Worm (Caenorhabditis elegans) whole organism, L2 larva: ENCODE data around the gene acp-3.

Source experiments
- alr-1 ChIP-seq: fragments of 150-350 bp; optimal IDR thresholded peaks from 2 replicates; lab custom pipeline; 2014; ENCODE audit warnings: missing biosample characterization, missing genetic modification characterization
- aly-2 ChIP-seq: fragments of 150-350 bp; optimal IDR thresholded peaks from 2 replicates; lab custom pipeline; 2014; ENCODE audit warnings: missing biosample characterization, missing genetic modification characterization
- ceh-82 ChIP-seq: fragments of 150-350 bp; optimal IDR thresholded peaks from 2 replicates; lab custom pipeline; 2014; ENCODE audit warnings: missing biosample characterization, missing genetic modification characterization
- lin-13 ChIP-seq: fragments of 150-350 bp; optimal IDR thresholded peaks from 2 replicates; lab custom pipeline; 2014; ENCODE audit warnings: missing biosample characterization, missing genetic modification reagents, missing genetic modification characterization
- mdl-1 ChIP-seq, 2 experiments: fragments of 150-350 bp in 1 of 2; sonication (generic microtip) in 1 of 2; optimal IDR thresholded peaks; 2 replicates each; lab custom pipeline; 2017; ENCODE audit warnings: missing biosample characterization in 2 of 2, missing genetic modification characterization in 2 of 2
- nhr-11 ChIP-seq: fragments of 150-350 bp; optimal IDR thresholded peaks from 2 replicates; lab custom pipeline; 2014; ENCODE audit warnings: missing biosample characterization, missing genetic modification characterization
- nhr-25 ChIP-seq: fragments of 150-350 bp; sonication (generic microtip); optimal IDR thresholded peaks from 3 replicates; lab custom pipeline; 2014; ENCODE audit warnings: missing biosample characterization, missing genetic modification characterization
- nhr-77 ChIP-seq: fragments of 150-350 bp; optimal IDR thresholded peaks from 2 replicates; lab custom pipeline; 2014; ENCODE audit warnings: missing biosample characterization, missing genetic modification characterization
- peb-1 ChIP-seq: fragments of 150-350 bp; optimal IDR thresholded peaks from 2 replicates; lab custom pipeline; 2014; ENCODE audit warnings: missing biosample characterization, missing genetic modification characterization
- snpc-4 ChIP-seq: fragments of 150-350 bp; optimal IDR thresholded peaks from 2 replicates; lab custom pipeline; 2014; ENCODE audit warnings: missing biosample characterization, missing genetic modification characterization
- unc-39 ChIP-seq: fragments of 150-350 bp; optimal IDR thresholded peaks from 2 replicates; lab custom pipeline; 2014; ENCODE audit warnings: missing biosample characterization, missing genetic modification characterization
- unc-62 ChIP-seq: fragments of 150-350 bp; optimal IDR thresholded peaks from 2 replicates; lab custom pipeline; 2014; ENCODE audit warnings: missing biosample characterization, missing genetic modification reagents, missing genetic modification characterization
- zag-1 ChIP-seq: fragments of 150-350 bp; optimal IDR thresholded peaks from 2 replicates; lab custom pipeline; 2014; ENCODE audit warnings: missing biosample characterization, missing genetic modification characterization
- ztf-11 ChIP-seq: sonication (generic microtip); optimal IDR thresholded peaks from 2 replicates; lab custom pipeline; 2017; ENCODE audit warnings: missing biosample characterization, missing genetic modification characterization

ce11 chrII:8479337-8479736, 42.4 kb upstream of the acp-3 start:
- TF ChIP-seq ztf-11 (tag; lab: Kevin White, UChicago) (no peak), nhr-25 (tag; lab: Kevin White, UChicago) (no peak), snpc-4 (tag; lab: Kevin White, UChicago) (no peak), unc-39 (tag; lab: Kevin White, UChicago) (no peak), nhr-77 (tag; lab: Kevin White, UChicago) (no peak), zag-1 (tag; lab: Kevin White, UChicago) (no peak), alr-1 (no peak), nhr-11 (tag; lab: Kevin White, UChicago) (no peak), unc-62 (GFP tag; lab: Kevin White, UChicago) (no peak), lin-13 (GFP tag; lab: Kevin White, UChicago) (no peak), aly-2 (tag; lab: Kevin White, UChicago) (no peak), ceh-82 (tag; lab: Kevin White, UChicago) (no peak), mdl-1 (tag; optimal IDR thresholded peaks at IDR 0.05; lab: Kevin White, UChicago) (no peak), peb-1 (no peak)
